Worm (Caenorhabditis elegans) whole organism, young adult: ENCODE measurements around the gene egas-2.

Experiments
- B0019.2 ChIP-seq: fragments of 200-800 bp; sonication (Bioruptor generic); conservative IDR thresholded peaks from 2 replicates; pipeline ENCODE4 v1.3.6; 2022; ENCODE audit warnings: missing genetic modification reagents, missing genetic modification characterization, missing compliant biosample characterization
- B0261.1 ChIP-seq: sonication (generic microtip); optimal IDR thresholded peaks from 2 replicates; lab custom pipeline; 2016; ENCODE audit warnings: mild to moderate bottlenecking, missing genetic modification characterization, moderate library complexity, missing compliant biosample characterization
- B0336.3 ChIP-seq: fragments of 200-800 bp; sonication (Bioruptor generic); IDR thresholded peaks from 2 replicates; pipeline ENCODE4 v1.3.6; 2022; ENCODE audit warnings: missing genetic modification characterization, missing compliant biosample characterization
- F33H1.4 ChIP-seq: fragments of 200-800 bp; sonication (Bioruptor generic); IDR thresholded peaks from 2 replicates; pipeline ENCODE4 v1.3.6; 2022; ENCODE audit warnings: missing genetic modification reagents, missing genetic modification characterization, missing compliant biosample characterization
- F55B11.4 ChIP-seq: sonication (generic microtip); optimal IDR thresholded peaks from 2 replicates; lab custom pipeline; 2016; ENCODE audit warnings: missing compliant biosample characterization, missing genetic modification characterization, borderline replicate concordance; ENCODE audit not compliant: insufficient read depth
- F57A8.1 ChIP-seq: fragments of 200-800 bp; sonication (Bioruptor generic); optimal IDR thresholded peaks from 2 replicates; lab custom pipeline; 2018; ENCODE audit warnings: mild to moderate bottlenecking, missing genetic modification characterization, moderate library complexity, missing compliant biosample characterization
- Y67H2A.10 ChIP-seq: fragments of 200-800 bp; sonication (Bioruptor generic); conservative IDR thresholded peaks from 2 replicates; pipeline ENCODE4 v1.3.6; 2022; ENCODE audit warnings: missing genetic modification reagents, missing genetic modification characterization, missing compliant biosample characterization
- Y95B8A.8 ChIP-seq: fragments of 200-800 bp; sonication (Bioruptor generic); IDR thresholded peaks from 2 replicates; pipeline ENCODE4 v1.3.6; 2022; ENCODE audit warnings: missing genetic modification reagents, missing genetic modification characterization, missing compliant biosample characterization
- aptf-2 ChIP-seq: fragments of 200-800 bp; sonication (Bioruptor generic); conservative IDR thresholded peaks from 2 replicates; pipeline ENCODE4 v1.3.6; 2022; ENCODE audit warnings: missing genetic modification reagents, missing genetic modification characterization, missing compliant biosample characterization
- athp-1 ChIP-seq: sonication (generic microtip); optimal IDR thresholded peaks from 2 replicates; lab custom pipeline; 2017; ENCODE audit warnings: mild to moderate bottlenecking, missing genetic modification characterization, missing compliant biosample characterization
- bed-1 ChIP-seq: fragments of 200-800 bp; sonication (Bioruptor generic); IDR thresholded peaks from 2 replicates; pipeline ENCODE4 v1.3.6; 2022; ENCODE audit warnings: missing genetic modification reagents, missing genetic modification characterization, missing compliant biosample characterization
- bed-2 ChIP-seq: fragments of 200-800 bp; sonication (Bioruptor generic); IDR thresholded peaks from 2 replicates; pipeline ENCODE4 v1.3.6; 2022; ENCODE audit warnings: missing genetic modification reagents, missing genetic modification characterization, missing compliant biosample characterization
- cebp-1 ChIP-seq, 2 experiments: fragments of 200-800 bp in 1 of 2; sonication (Bioruptor generic) in 1 of 2; sonication (generic microtip) in 1 of 2; IDR thresholded peaks in 1 of 2; optimal IDR thresholded peaks in 1 of 2; 2 replicates each; pipeline versions ENCODE4 v1.3.6 to Lab custom; 2017 to 2022; ENCODE audit warnings: missing compliant biosample characterization in 2 of 2, missing genetic modification characterization in 2 of 2, mild to moderate bottlenecking in 1 of 2, missing genetic modification reagents in 1 of 2, moderate library complexity in 1 of 2
- cebp-2 ChIP-seq: fragments of 200-800 bp; sonication (Bioruptor generic); IDR thresholded peaks from 2 replicates; pipeline ENCODE4 v1.3.6; 2022; ENCODE audit warnings: missing genetic modification characterization, missing compliant biosample characterization
- ceh-27 ChIP-seq: fragments of 200-800 bp; sonication (Bioruptor generic); optimal IDR thresholded peaks from 2 replicates; lab custom pipeline; 2018; ENCODE audit warnings: mild to moderate bottlenecking, missing genetic modification characterization, moderate library complexity, missing compliant biosample characterization
- ceh-58 ChIP-seq: fragments of 200-800 bp; sonication (Bioruptor generic); IDR thresholded peaks from 2 replicates; pipeline ENCODE4 v1.3.6; 2022; ENCODE audit warnings: missing genetic modification characterization, missing compliant biosample characterization
- ceh-91 ChIP-seq: fragments of 200-800 bp; sonication (Bioruptor generic); IDR thresholded peaks from 2 replicates; pipeline ENCODE4 v1.3.6; 2022; ENCODE audit warnings: missing genetic modification reagents, missing genetic modification characterization, missing compliant biosample characterization
- die-1 ChIP-seq: sonication (generic microtip); optimal IDR thresholded peaks from 2 replicates; lab custom pipeline; 2016; ENCODE audit warnings: missing genotype, mild to moderate bottlenecking, missing genetic modification characterization, missing compliant biosample characterization
- dox-1 ChIP-seq: fragments of 200-800 bp; sonication (Bioruptor generic); IDR thresholded peaks from 2 replicates; pipeline ENCODE4 v1.3.6; 2022; ENCODE audit warnings: missing genetic modification reagents, missing genetic modification characterization, missing compliant biosample characterization
- dpff-1 ChIP-seq: sonication (generic microtip); optimal IDR thresholded peaks from 2 replicates; lab custom pipeline; 2017; ENCODE audit warnings: mild to moderate bottlenecking, missing genetic modification characterization, missing compliant biosample characterization
- dpl-1 ChIP-seq: fragments of 150-350 bp; optimal IDR thresholded peaks from 2 replicates; lab custom pipeline; 2014; ENCODE audit warnings: missing biosample characterization, missing genetic modification reagents, missing genetic modification characterization
- efl-1 ChIP-seq: fragments of 150-350 bp; optimal IDR thresholded peaks from 2 replicates; lab custom pipeline; 2014; ENCODE audit warnings: missing biosample characterization, missing genetic modification reagents, missing genetic modification characterization
- ets-4 ChIP-seq: fragments of 200-800 bp; sonication (Bioruptor generic); optimal IDR thresholded peaks from 2 replicates; lab custom pipeline; 2018; ENCODE audit warnings: mild to moderate bottlenecking, missing genetic modification characterization, missing compliant biosample characterization
- fkh-3 ChIP-seq: sonication (generic microtip); optimal IDR thresholded peaks from 2 replicates; lab custom pipeline; 2016; ENCODE audit warnings: mild to moderate bottlenecking, missing genetic modification characterization, missing compliant biosample characterization
- him-1 ChIP-seq: sonication (generic microtip); optimal IDR thresholded peaks from 2 replicates; lab custom pipeline; 2016; ENCODE audit warnings: missing genotype, missing genetic modification reagents, missing genetic modification characterization, missing compliant biosample characterization
- hsf-1 ChIP-seq: fragments of 200-800 bp; sonication (Bioruptor generic); IDR thresholded peaks from 2 replicates; pipeline ENCODE4 v1.3.6; 2022; ENCODE audit warnings: missing genetic modification reagents, missing genetic modification characterization, missing compliant biosample characterization
- let-526 ChIP-seq: fragments of 200-800 bp; sonication (Bioruptor generic); IDR thresholded peaks from 2 replicates; pipeline ENCODE4 v1.3.6; 2022; ENCODE audit warnings: missing genetic modification reagents, missing genetic modification characterization, missing compliant biosample characterization
- let-607 ChIP-seq, 2 experiments: fragments of 200-800 bp in 1 of 2; sonication (Bioruptor generic) in 1 of 2; sonication (generic microtip) in 1 of 2; optimal IDR thresholded peaks; 2 replicates each; lab custom pipeline; 2016 to 2018; ENCODE audit warnings: mild to moderate bottlenecking in 2 of 2, missing compliant biosample characterization in 2 of 2, missing genetic modification characterization in 2 of 2, moderate library complexity in 2 of 2, missing genotype in 1 of 2
- lin-26 ChIP-seq: fragments of 200-800 bp; sonication (Bioruptor generic); IDR thresholded peaks from 2 replicates; pipeline ENCODE4 v1.3.6; 2022; ENCODE audit warnings: missing genetic modification reagents, missing genetic modification characterization, missing compliant biosample characterization
- lsl-1 ChIP-seq: fragments of 200-800 bp; sonication (Bioruptor generic); optimal IDR thresholded peaks from 2 replicates; lab custom pipeline; 2018; ENCODE audit warnings: mild to moderate bottlenecking, missing genetic modification characterization, moderate library complexity, missing compliant biosample characterization
- madf-6 ChIP-seq: fragments of 200-800 bp; sonication (Bioruptor generic); IDR thresholded peaks from 2 replicates; pipeline ENCODE4 v1.3.6; 2022; ENCODE audit warnings: missing genetic modification reagents, missing genetic modification characterization, missing compliant biosample characterization
- madf-8 ChIP-seq: fragments of 200-800 bp; sonication (Bioruptor generic); conservative IDR thresholded peaks from 2 replicates; pipeline ENCODE4 v1.3.6; 2022; ENCODE audit warnings: missing genetic modification reagents, missing genetic modification characterization, missing compliant biosample characterization
- mcd-1 ChIP-seq: fragments of 200-800 bp; sonication (Bioruptor generic); IDR thresholded peaks from 2 replicates; pipeline ENCODE4 v1.3.6; 2022; ENCODE audit warnings: missing genetic modification reagents, missing genetic modification characterization, missing compliant biosample characterization
- mxl-1 ChIP-seq: sonication (generic microtip); optimal IDR thresholded peaks from 2 replicates; lab custom pipeline; 2016; ENCODE audit warnings: missing genetic modification characterization, missing compliant biosample characterization
- nhr-27 ChIP-seq: fragments of 200-800 bp; sonication (Bioruptor generic); optimal IDR thresholded peaks from 2 replicates; lab custom pipeline; 2018; ENCODE audit warnings: mild to moderate bottlenecking, missing genetic modification characterization, moderate library complexity, missing compliant biosample characterization
- pbrm-1 ChIP-seq: fragments of 200-800 bp; sonication (Bioruptor generic); IDR thresholded peaks from 2 replicates; pipeline ENCODE4 v1.3.6; 2022; ENCODE audit warnings: missing genetic modification reagents, missing genetic modification characterization, missing compliant biosample characterization
- repo-1 ChIP-seq: sonication (generic microtip); optimal IDR thresholded peaks from 2 replicates; lab custom pipeline; 2017; ENCODE audit warnings: mild to moderate bottlenecking, missing genetic modification characterization, missing compliant biosample characterization
- snpc-4 ChIP-seq, 5 experiments: fragments of 150-350 bp in 1 of 5; sonication (generic microtip) in 4 of 5; optimal IDR thresholded peaks; 2 replicates each; lab custom pipeline; 2014 to 2018; ENCODE audit warnings: missing genetic modification characterization in 5 of 5, missing biosample characterization in 3 of 5, antibody characterized with exemption in 2 of 5, mild to moderate bottlenecking in 2 of 5, missing compliant biosample characterization in 2 of 5, missing genotype in 2 of 5, moderate library complexity in 2 of 5, missing genetic modification reagents in 1 of 5
- somi-1 ChIP-seq: fragments of 200-800 bp; sonication (Bioruptor generic); optimal IDR thresholded peaks from 2 replicates; lab custom pipeline; 2018; ENCODE audit warnings: mild to moderate bottlenecking, missing genetic modification characterization, missing compliant biosample characterization
- tbp1 ChIP-seq: fragments of 200-800 bp; sonication (Bioruptor generic); optimal IDR thresholded peaks from 2 replicates; lab custom pipeline; 2018; ENCODE audit warnings: mild to moderate bottlenecking, missing genetic modification characterization, missing compliant biosample characterization
- unc-62 ChIP-seq: fragments of 150-350 bp; optimal IDR thresholded peaks from 2 replicates; lab custom pipeline; 2014; ENCODE audit warnings: missing biosample characterization, missing genetic modification reagents, missing genetic modification characterization
- xnd-1 ChIP-seq: sonication (generic microtip); optimal IDR thresholded peaks from 2 replicates; lab custom pipeline; 2016; ENCODE audit warnings: missing genotype, missing genetic modification reagents, missing genetic modification characterization, missing compliant biosample characterization
- zfh-2 ChIP-seq: fragments of 200-800 bp; sonication (Bioruptor generic); conservative IDR thresholded peaks from 2 replicates; pipeline ENCODE4 v1.3.6; 2022; ENCODE audit warnings: missing genetic modification reagents, missing genetic modification characterization, missing compliant biosample characterization
- zim-3 ChIP-seq: sonication (generic microtip); optimal IDR thresholded peaks from 2 replicates; lab custom pipeline; 2017; ENCODE audit warnings: mild to moderate bottlenecking, missing genetic modification characterization, moderate library complexity, missing compliant biosample characterization
- ztf-28 ChIP-seq: fragments of 200-800 bp; sonication (Bioruptor generic); IDR thresholded peaks from 2 replicates; pipeline ENCODE4 v1.3.6; 2022; ENCODE audit warnings: missing genetic modification reagents, missing genetic modification characterization, missing compliant biosample characterization

egas-2 gene

DNA sequence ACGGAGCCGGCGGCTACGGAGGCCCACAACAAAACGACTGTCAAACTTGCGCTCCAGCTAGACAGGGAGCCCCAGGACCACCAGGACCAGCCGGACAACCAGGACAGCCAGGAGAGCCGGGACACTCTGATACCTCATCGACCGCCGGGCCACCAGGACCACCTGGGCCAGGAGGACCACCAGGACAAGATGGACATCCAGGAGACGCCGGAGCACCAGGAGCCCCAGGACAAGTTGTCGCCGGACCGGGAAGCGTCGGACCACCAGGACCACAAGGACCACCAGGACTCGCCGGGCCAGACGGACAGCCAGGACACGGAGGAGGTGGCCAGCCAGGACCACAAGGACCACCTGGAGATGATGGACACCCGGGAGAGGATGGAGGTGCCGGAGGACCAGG is 11.1 kb upstream of the egas-2 start (continued):
- TF ChIP-seq let-607 (tag; optimal IDR thresholded peaks at IDR 0.05; lab: Kevin White, UChicago), result no peak
- TF ChIP-seq dox-1 (GFP tag; lab: Robert Waterston, UW), result peak; percentile 23; the same call in 1 of the 2 replicates
- TF ChIP-seq mcd-1 (GFP tag; lab: Robert Waterston, UW), result peak; percentile 27; the same call in 1 of the 2 replicates
- no peak for TF ChIP-seq bed-1 (GFP tag; lab: Robert Waterston, UW)
- TF ChIP-seq ceh-27 (GFP tag; lab: Kevin White, UChicago), result no peak
- no peak for TF ChIP-seq madf-8 (GFP tag; lab: Robert Waterston, UW)
- no peak for TF ChIP-seq fkh-3 (tag; lab: Kevin White, UChicago)
- TF ChIP-seq lin-26 (GFP tag; lab: Robert Waterston, UW), result 0 out of 2 replicates have a peak, but pooled peaks have one; percentile 75
- no peak for TF ChIP-seq let-526
- no peak for TF ChIP-seq him-1 (tag; lab: Kevin White, UChicago)
- TF ChIP-seq unc-62 (GFP tag; lab: Kevin White, UChicago), result no peak
- no peak for TF ChIP-seq ets-4 (GFP tag; lab: Kevin White, UChicago)
- no peak for TF ChIP-seq efl-1 (GFP tag; lab: Kevin White, UChicago)
- no peak for TF ChIP-seq Y67H2A.10 (GFP tag; lab: Robert Waterston, UW)
- TF ChIP-seq hsf-1 (GFP tag; lab: Robert Waterston, UW), result no peak
- TF ChIP-seq lsl-1 (GFP tag; lab: Kevin White, UChicago), result no peak
- TF ChIP-seq die-1 (tag; lab: Kevin White, UChicago), result no peak
- no peak for TF ChIP-seq ztf-28 (GFP tag; lab: Robert Waterston, UW)
- no peak for TF ChIP-seq F57A8.1
- TF ChIP-seq bed-2 (GFP tag; lab: Robert Waterston, UW), result no peak

DNA sequence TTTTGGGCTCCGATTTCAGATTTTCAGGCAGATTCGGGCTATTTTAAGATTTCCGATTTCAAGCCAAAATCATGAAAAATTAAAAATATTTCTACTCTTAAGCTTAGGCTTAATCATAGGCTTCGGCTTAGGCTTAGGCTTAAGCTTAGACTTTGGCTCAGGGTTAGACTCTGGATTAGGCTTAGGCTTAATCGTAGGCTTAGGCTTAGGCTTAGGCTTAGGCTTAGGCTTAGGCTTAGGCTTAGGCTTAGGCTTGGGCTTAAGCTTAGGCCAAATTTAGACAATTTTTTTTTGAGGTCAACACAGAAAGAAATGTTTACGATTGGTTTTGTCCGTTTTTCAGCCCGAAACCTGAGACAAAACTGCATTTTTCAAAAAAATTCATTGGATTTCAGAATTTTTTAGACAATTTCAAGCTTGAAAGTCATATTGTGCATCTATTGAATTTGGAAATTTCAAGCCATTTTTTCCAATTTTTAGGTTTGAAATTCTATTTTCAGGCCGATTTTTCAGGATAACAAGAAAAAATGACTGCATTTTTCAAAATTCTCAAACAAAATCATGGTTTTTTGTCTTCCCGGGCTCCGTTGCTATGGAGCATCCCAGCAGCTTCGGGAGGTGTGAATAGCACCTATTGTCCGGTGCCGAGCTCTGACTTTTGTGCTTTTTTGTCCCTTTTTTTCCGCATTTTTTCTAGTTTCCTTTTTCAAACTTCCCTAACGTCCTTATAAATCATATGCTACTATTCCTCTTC is 10.4 kb upstream of the egas-2 start, which contains the start of gene egas-1:
Gene egas-1 (plus strand): TSS at position 704 of the 754 bp plus-strand sequence.
- TF ChIP-seq ceh-58 (GFP tag; lab: Robert Waterston, UW) (no peak), B0019.2 (no peak), madf-6 (GFP tag; lab: Robert Waterston, UW) (no peak), cebp-2 (GFP tag; lab: Robert Waterston, UW) (no peak), Y95B8A.8 (GFP tag; lab: Robert Waterston, UW) (no peak), zim-3 (tag; lab: Kevin White, UChicago) (no peak), F55B11.4 (tag; lab: Kevin White, UChicago) (no peak), nhr-27 (tag; lab: Kevin White, UChicago) (peak; percentile 59), bed-1 (GFP tag; lab: Robert Waterston, UW) (peak; percentile 95), dox-1 (GFP tag; lab: Robert Waterston, UW) (no peak), B0336.3 (no peak), tbp1 (GFP tag; lab: Kevin White, UChicago) (no peak), cebp-1 (GFP tag; IDR thresholded peaks at IDR 0.05; lab: Robert Waterston, UW) (no peak), cebp-1 (tag; optimal IDR thresholded peaks at IDR 0.05; lab: Kevin White, UChicago) (no peak), xnd-1 (tag; lab: Kevin White, UChicago) (no peak), repo-1 (peak; percentile 36), aptf-2 (no peak), zfh-2 (GFP tag; lab: Robert Waterston, UW) (no peak), unc-62 (GFP tag; lab: Kevin White, UChicago) (no peak), dpl-1 (no peak), mxl-1 (tag; lab: Kevin White, UChicago) (no peak), F33H1.4 (GFP tag; lab: Robert Waterston, UW) (no peak), ceh-91 (GFP tag; lab: Robert Waterston, UW) (no peak), B0261.1 (no peak), pbrm-1 (no peak), dpff-1 (no peak), snpc-4 (GFP tag; optimal IDR thresholded peaks at IDR 0.05; lab: Kevin White, UChicago) (no peak), snpc-4 (tag; optimal IDR thresholded peaks at IDR 0.05; lab: Kevin White, UChicago) (no peak), somi-1 (no peak), athp-1 (tag; lab: Kevin White, UChicago) (no peak)
